Worm (Caenorhabditis elegans): Measurements from ENCODE around the gene ZC266.1.

ce11 chrV:4651480-4651879 lies 48.6 kb downstream of the ZC266.1 start:
- TF ChIP-seq efl-1 (GFP tag; optimal IDR thresholded peaks at IDR 0.05) (no peak), rcor-1 (GFP tag; IDR thresholded peaks at IDR 0.05) (no peak), him-1 (tag; optimal IDR thresholded peaks at IDR 0.05) (no peak), mcd-1 (GFP tag; IDR thresholded peaks at IDR 0.05) (no peak), ama-1 (optimal IDR thresholded peaks at IDR 0.05) (no peak), ama-1 (GFP tag; optimal IDR thresholded peaks at IDR 0.05) (no peak), sea-2 (GFP tag; IDR thresholded peaks at IDR 0.05) (no peak)
